In genomic region chr3R:22356464-22357410, dm6 we compare ENCODE assay signal across 1 fruit fly cellular context.
TF ChIP-seq lines count a peak whose summit lies in the region.

Gene Sar1 (plus strand): TSS chr3R:22356685.

TF ChIP-seq in whole organism, embryonic, 481 proteins besides CTCF, POLR2A, EP300 and RAD21 (continued from another document and continues in another):
- TF ChIP-seq esg (GFP tag; conservative IDR thresholded peaks at IDR 0.05; lab: Robert Waterston, UW) (no peak), CG4617 (GFP tag; optimal IDR thresholded peaks at IDR 0.05; lab: Kevin White, UChicago; ENCODE audit: borderline replicate concordance) (peak; percentile 60), CG2678 (tag; optimal IDR thresholded peaks at IDR 0.05; lab: Kevin White, UChicago) (no peak), dimm (GFP tag; IDR thresholded peaks at IDR 0.05; lab: Robert Waterston, UW) (no peak), Ets65A (GFP tag; lab: Kevin White, UChicago) (peak; percentile 95), schlank (tag; optimal IDR thresholded peaks at IDR 0.05; lab: Kevin White, UChicago) (no peak), chif (GFP tag; optimal IDR thresholded peaks at IDR 0.05; lab: Kevin White, UChicago) (peak; percentile 0 to 46), H15 (GFP tag; IDR thresholded peaks at IDR 0.05; lab: Robert Waterston, UW) (no peak), Antp (GFP tag; optimal IDR thresholded peaks at IDR 0.05; lab: Kevin White, UChicago) (peak; percentile 33), CG2120 (GFP tag; optimal IDR thresholded peaks at IDR 0.05; lab: Kevin White, UChicago) (peak; percentile 50), dati (GFP tag; IDR thresholded peaks at IDR 0.05; lab: Robert Waterston, UW) (no peak), usp (GFP tag; optimal IDR thresholded peaks at IDR 0.05; lab: Kevin White, UChicago) (no peak), CG13894 (tag; optimal IDR thresholded peaks at IDR 0.05; lab: Kevin White, UChicago) (no peak), bbx (GFP tag; IDR thresholded peaks at IDR 0.05; lab: Robert Waterston, UW; ENCODE audit: partially characterized antibody) (peak; percentile 96), jing (GFP tag; optimal IDR thresholded peaks at IDR 0.05; lab: Kevin White, UChicago) (no peak), abd-A (tag; optimal IDR thresholded peaks at IDR 0.05; lab: Kevin White, UChicago) (peak; percentile 16), CG16813 (GFP tag; IDR thresholded peaks at IDR 0.05; lab: Robert Waterston, UW; ENCODE audit: partially characterized antibody) (peak; percentile 93), B-H1 (GFP tag; IDR thresholded peaks at IDR 0.05; lab: Robert Waterston, UW) (no peak), dan (GFP tag; IDR thresholded peaks at IDR 0.05; lab: Robert Waterston, UW) (no peak), Ptx1 (GFP tag; IDR thresholded peaks at IDR 0.05; lab: Robert Waterston, UW) (no peak), Nf-YB (GFP tag; optimal IDR thresholded peaks at IDR 0.05; lab: Kevin White, UChicago) (no peak), kay (GFP tag; optimal IDR thresholded peaks at IDR 0.05; lab: Kevin White, UChicago) (no peak), Optix (GFP tag; IDR thresholded peaks at IDR 0.05; lab: Robert Waterston, UW) (no peak), Awh (GFP tag; IDR thresholded peaks at IDR 0.05; lab: Robert Waterston, UW) (no peak), chn (GFP tag; optimal IDR thresholded peaks at IDR 0.05; lab: Kevin White, UChicago) (no peak), pum (GFP tag; optimal IDR thresholded peaks at IDR 0.05; lab: Kevin White, UChicago) (no peak), Hr3 (GFP tag; optimal IDR thresholded peaks at IDR 0.05; lab: Kevin White, UChicago) (peak; percentile 12), Dp (GFP tag; optimal IDR thresholded peaks at IDR 0.05; lab: Kevin White, UChicago) (peak; percentile 100), btn (GFP tag; optimal IDR thresholded peaks at IDR 0.05; lab: Kevin White, UChicago) (no peak), gem (tag; optimal IDR thresholded peaks at IDR 0.05; lab: Kevin White, UChicago) (peak; percentile 16), vnd (GFP tag; IDR thresholded peaks at IDR 0.05; lab: Robert Waterston, UW; ENCODE audit: partially characterized antibody) (peak; percentile 80), CG18011 (GFP tag; optimal IDR thresholded peaks at IDR 0.05; lab: Kevin White, UChicago) (no peak), E2f2 (GFP tag; IDR thresholded peaks at IDR 0.05; lab: Robert Waterston, UW) (peak; percentile 100), Ravus (GFP tag; IDR thresholded peaks at IDR 0.05; lab: Robert Waterston, UW) (no peak), CG3407 (GFP tag; optimal IDR thresholded peaks at IDR 0.05; lab: Kevin White, UChicago) (no peak), CG3163 (GFP tag; optimal IDR thresholded peaks at IDR 0.05; lab: Kevin White, UChicago) (peak; percentile 60), CG5245 (GFP tag; optimal IDR thresholded peaks at IDR 0.05; lab: Kevin White, UChicago) (no peak), CG9797 (GFP tag; optimal IDR thresholded peaks at IDR 0.05; lab: Kevin White, UChicago) (peak; percentile 98), pb (GFP tag; optimal IDR thresholded peaks at IDR 0.05; lab: Kevin White, UChicago) (no peak), TFAM (GFP tag; optimal IDR thresholded peaks at IDR 0.05; lab: Kevin White, UChicago) (no peak), CG32767 (GFP tag; IDR thresholded peaks at IDR 0.05; lab: Robert Waterston, UW) (no peak), twi (tag; optimal IDR thresholded peaks at IDR 0.05; lab: Kevin White, UChicago) (no peak), CG10209 (GFP tag; optimal IDR thresholded peaks at IDR 0.05; lab: Kevin White, UChicago) (no peak), aop (GFP tag; IDR thresholded peaks at IDR 0.05; lab: Robert Waterston, UW) (peak; percentile 71), Kr (GFP tag; optimal IDR thresholded peaks at IDR 0.05; lab: Kevin White, UChicago) (no peak), CG11504 (tag; optimal IDR thresholded peaks at IDR 0.05; lab: Kevin White, UChicago) (peak; percentile 79), NK7.1 (GFP tag; optimal IDR thresholded peaks at IDR 0.05; lab: Kevin White, UChicago) (no peak), fd96Cb (tag; optimal IDR thresholded peaks at IDR 0.05; lab: Kevin White, UChicago) (no peak), Sry-β (GFP tag; optimal IDR thresholded peaks at IDR 0.05; lab: Kevin White, UChicago) (no peak), Tbp (GFP tag; optimal IDR thresholded peaks at IDR 0.05; lab: Kevin White, UChicago) (no peak), pho (GFP tag; optimal IDR thresholded peaks at IDR 0.05; lab: Kevin White, UChicago) (peak; percentile 72), lmd (GFP tag; IDR thresholded peaks at IDR 0.05; lab: Robert Waterston, UW) (no peak), nerfin-2 (GFP tag; IDR thresholded peaks at IDR 0.05; lab: Robert Waterston, UW; ENCODE audit: partially characterized antibody) (peak; percentile 59; the same call in 1 of the 2 replicates), gfzf (GFP tag; optimal IDR thresholded peaks at IDR 0.05; lab: Kevin White, UChicago) (peak; percentile 99), CG10274 (GFP tag; optimal IDR thresholded peaks at IDR 0.05; lab: Kevin White, UChicago) (no peak), vvl (GFP tag; IDR thresholded peaks at IDR 0.05; lab: Robert Waterston, UW) (peak; percentile 72), ind (GFP tag; optimal IDR thresholded peaks at IDR 0.05; lab: Kevin White, UChicago) (no peak), CG12659 (GFP tag; optimal IDR thresholded peaks at IDR 0.05; lab: Kevin White, UChicago) (peak; percentile 80), CG7786 (GFP tag; optimal IDR thresholded peaks at IDR 0.05; lab: Kevin White, UChicago) (peak; percentile 52), PHDP (tag; optimal IDR thresholded peaks at IDR 0.05; lab: Kevin White, UChicago) (no peak), ham (GFP tag; IDR thresholded peaks at IDR 0.05; lab: Robert Waterston, UW) (no peak; the same call in 1 of the 2 replicates), Ets97D (GFP tag; optimal IDR thresholded peaks at IDR 0.05; lab: Kevin White, UChicago) (peak; percentile 94), grn (GFP tag; optimal IDR thresholded peaks at IDR 0.05; lab: Kevin White, UChicago) (peak; percentile 6), CG14441 (GFP tag; IDR thresholded peaks at IDR 0.05; lab: Robert Waterston, UW) (no peak), gcm2 (GFP tag; optimal IDR thresholded peaks at IDR 0.05; lab: Kevin White, UChicago) (no peak), Hand (GFP tag; optimal IDR thresholded peaks at IDR 0.05; lab: Kevin White, UChicago) (no peak), CG7357 (GFP tag; IDR thresholded peaks at IDR 0.05; lab: Robert Waterston, UW) (no peak), CG7839 (tag; optimal IDR thresholded peaks at IDR 0.05; lab: Kevin White, UChicago) (peak; percentile 24), odd (GFP tag; optimal IDR thresholded peaks at IDR 0.05; lab: Kevin White, UChicago) (peak; percentile 35), ara (GFP tag; IDR thresholded peaks at IDR 0.05; lab: Robert Waterston, UW) (no peak), CG12299 (tag; optimal IDR thresholded peaks at IDR 0.05; lab: Kevin White, UChicago) (no peak), sens (GFP tag; lab: Kevin White, UChicago) (peak; percentile 82), CG1602 (GFP tag; optimal IDR thresholded peaks at IDR 0.05; lab: Kevin White, UChicago) (peak; percentile 12), ttk (GFP tag; IDR thresholded peaks at IDR 0.05; lab: Robert Waterston, UW) (no peak), peb (GFP tag; IDR thresholded peaks at IDR 0.05; lab: Robert Waterston, UW) (no peak), hth (optimal IDR thresholded peaks at IDR 0.05; lab: Kevin White, UChicago) (no peak), CG17186 (GFP tag; optimal IDR thresholded peaks at IDR 0.05; lab: Kevin White, UChicago) (peak; percentile 64), sima (GFP tag; optimal IDR thresholded peaks at IDR 0.05; lab: Kevin White, UChicago) (no peak), CG10366 (GFP tag; IDR thresholded peaks at IDR 0.05; lab: Robert Waterston, UW) (no peak), Oaz (GFP tag; IDR thresholded peaks at IDR 0.05; lab: Robert Waterston, UW) (no peak), Camta (GFP tag; optimal IDR thresholded peaks at IDR 0.05; lab: Kevin White, UChicago) (peak; percentile 35), CG9817 (tag; optimal IDR thresholded peaks at IDR 0.05; lab: Kevin White, UChicago) (peak; percentile 28), CG6689 (GFP tag; IDR thresholded peaks at IDR 0.05; lab: Robert Waterston, UW) (no peak), hbn (GFP tag; IDR thresholded peaks at IDR 0.05; lab: Robert Waterston, UW; ENCODE audit: partially characterized antibody) (peak; percentile 95), jigr1 (GFP tag; IDR thresholded peaks at IDR 0.05; lab: Robert Waterston, UW) (no peak), HmgD (GFP tag; optimal IDR thresholded peaks at IDR 0.05; lab: Kevin White, UChicago) (peak; percentile 88), CG34224 (GFP tag; IDR thresholded peaks at IDR 0.05; lab: Robert Waterston, UW; ENCODE audit: partially characterized antibody) (peak; percentile 88), wek (GFP tag; optimal IDR thresholded peaks at IDR 0.05; lab: Kevin White, UChicago) (no peak), CG18619 (GFP tag; optimal IDR thresholded peaks at IDR 0.05; lab: Kevin White, UChicago) (no peak), dmrt99B (tag; optimal IDR thresholded peaks at IDR 0.05; lab: Kevin White, UChicago) (no peak), CG7987 (GFP tag; optimal IDR thresholded peaks at IDR 0.05; lab: Kevin White, UChicago) (peak; percentile 14), CG9437 (GFP tag; optimal IDR thresholded peaks at IDR 0.05; lab: Kevin White, UChicago) (peak; percentile 55), CG13123 (GFP tag; optimal IDR thresholded peaks at IDR 0.05; lab: Kevin White, UChicago) (no peak), maf-S (GFP tag; optimal IDR thresholded peaks at IDR 0.05; lab: Kevin White, UChicago) (no peak), CG11247 (GFP tag; IDR thresholded peaks at IDR 0.05; lab: Robert Waterston, UW) (no peak), CG6654 (GFP tag; optimal IDR thresholded peaks at IDR 0.05; lab: Kevin White, UChicago) (no peak), Max (GFP tag; optimal IDR thresholded peaks at IDR 0.05; lab: Kevin White, UChicago) (no peak), crol (GFP tag; IDR thresholded peaks at IDR 0.05; lab: Robert Waterston, UW) (0 out of 2 replicates have a peak, but pooled peaks have one; percentile 9), unc-4 (GFP tag; IDR thresholded peaks at IDR 0.05; lab: Robert Waterston, UW; ENCODE audit: partially characterized antibody) (peak; percentile 97), phol (tag; optimal IDR thresholded peaks at IDR 0.05; lab: Kevin White, UChicago) (peak; percentile 73), disco-r (GFP tag; optimal IDR thresholded peaks at IDR 0.05; lab: Kevin White, UChicago) (peak; percentile 26), da (GFP tag; optimal IDR thresholded peaks at IDR 0.05; lab: Kevin White, UChicago) (no peak), tio (GFP tag; optimal IDR thresholded peaks at IDR 0.05; lab: Kevin White, UChicago) (no peak), CG9215 (GFP tag; IDR thresholded peaks at IDR 0.05; lab: Robert Waterston, UW) (no peak), Dfd (GFP tag; optimal IDR thresholded peaks at IDR 0.05; lab: Kevin White, UChicago) (peak in 1 of 2 experiments; percentile 16), Sox102F (GFP tag; optimal IDR thresholded peaks at IDR 0.05; lab: Kevin White, UChicago) (no peak), nerfin-1 (tag; optimal IDR thresholded peaks at IDR 0.05; lab: Kevin White, UChicago) (peak; percentile 31), CG12155 (GFP tag; optimal IDR thresholded peaks at IDR 0.05; lab: Kevin White, UChicago) (peak; percentile 44), CG14965 (GFP tag; optimal IDR thresholded peaks at IDR 0.05; lab: Kevin White, UChicago; ENCODE audit: borderline replicate concordance) (peak; percentile 12), CG8765 (GFP tag; IDR thresholded peaks at IDR 0.05; lab: Robert Waterston, UW) (peak; percentile 33; the same call in 1 of the 2 replicates), exex (tag; optimal IDR thresholded peaks at IDR 0.05; lab: Kevin White, UChicago) (no peak), Spps (tag; optimal IDR thresholded peaks at IDR 0.05; lab: Kevin White, UChicago) (peak; percentile 47), knrl (GFP tag; IDR thresholded peaks at IDR 0.05; lab: Robert Waterston, UW; ENCODE audit: partially characterized antibody) (peak; percentile 95), chinmo (GFP tag; IDR thresholded peaks at IDR 0.05; lab: Robert Waterston, UW; ENCODE audit: partially characterized antibody) (peak; percentile 94; the same call in 3 of the 4 replicates), CG10431 (GFP tag; optimal IDR thresholded peaks at IDR 0.05; lab: Kevin White, UChicago) (no peak), CG17802 (tag; optimal IDR thresholded peaks at IDR 0.05; lab: Kevin White, UChicago) (no peak), Ssrp (tag; optimal IDR thresholded peaks at IDR 0.05; lab: Kevin White, UChicago) (no peak), CG33213 (GFP tag; optimal IDR thresholded peaks at IDR 0.05; lab: Kevin White, UChicago) (peak; percentile 91), dysf (GFP tag; IDR thresholded peaks at IDR 0.05; lab: Robert Waterston, UW) (no peak), CG3281 (GFP tag; optimal IDR thresholded peaks at IDR 0.05; lab: Kevin White, UChicago) (peak; percentile 12), CG7963 (GFP tag; IDR thresholded peaks at IDR 0.05; lab: Robert Waterston, UW; ENCODE audit: partially characterized antibody) (peak; percentile 78), wdn (GFP tag; IDR thresholded peaks at IDR 0.05; lab: Robert Waterston, UW) (no peak), CG6272 (GFP tag; IDR thresholded peaks at IDR 0.05; lab: Robert Waterston, UW) (0 out of 2 replicates have a peak, but pooled peaks have one; percentile 19), cato (GFP tag; optimal IDR thresholded peaks at IDR 0.05; lab: Kevin White, UChicago; ENCODE audit: borderline replicate concordance) (no peak), sob (GFP tag; IDR thresholded peaks at IDR 0.05; lab: Robert Waterston, UW) (peak; percentile 57; the same call in 1 of the 2 replicates), CG18476 (GFP tag; optimal IDR thresholded peaks at IDR 0.05; lab: Kevin White, UChicago) (no peak), lola (GFP tag; optimal IDR thresholded peaks at IDR 0.05; lab: Kevin White, UChicago) (no peak), repo (GFP tag; optimal IDR thresholded peaks at IDR 0.05; lab: Kevin White, UChicago) (peak; percentile 14), hb (GFP tag; IDR thresholded peaks at IDR 0.05; lab: Robert Waterston, UW; ENCODE audit: partially characterized antibody) (peak; percentile 85), zen (tag; optimal IDR thresholded peaks at IDR 0.05; lab: Kevin White, UChicago) (peak; percentile 74), tin (GFP tag; optimal IDR thresholded peaks at IDR 0.05; lab: Kevin White, UChicago) (no peak), danr (GFP tag; IDR thresholded peaks at IDR 0.05; lab: Robert Waterston, UW) (no peak), CG15269 (tag; optimal IDR thresholded peaks at IDR 0.05; lab: Kevin White, UChicago) (no peak), Ada2b (GFP tag; IDR thresholded peaks at IDR 0.05; lab: Robert Waterston, UW) (no peak)
